Fruit fly (Drosophila melanogaster) whole organism, prepupa: ENCODE measurements around the gene CG14711.

ENCODE experiments used
- Blimp-1 ChIP-seq: fragments of 200-800 bp; sonication (Bioruptor generic); optimal IDR thresholded peaks from 3 replicates; lab custom pipeline; 2017; ENCODE audit warnings: missing biosample characterization, missing genetic modification characterization, mild to moderate bottlenecking, moderate library complexity, missing genetic modification reagents
- CG10631 ChIP-seq: fragments of 200-800 bp; sonication (Bioruptor generic); optimal IDR thresholded peaks from 2 replicates; lab custom pipeline; 2016; ENCODE audit warnings: missing biosample characterization, missing genetic modification characterization
- CG10669 ChIP-seq: fragments of 200-800 bp; sonication (Bioruptor generic); optimal IDR thresholded peaks from 3 replicates; lab custom pipeline; 2018; ENCODE audit warnings: missing biosample characterization, mild to moderate bottlenecking, missing genetic modification characterization, moderate library complexity
- CG11762 ChIP-seq: fragments of 200-800 bp; sonication (Bioruptor generic); optimal IDR thresholded peaks from 3 replicates; lab custom pipeline; 2016; ENCODE audit warnings: missing biosample characterization, missing genetic modification characterization; ENCODE audit not compliant: insufficient read depth
- CG11902 ChIP-seq: fragments of 200-800 bp; sonication (Bioruptor generic); optimal IDR thresholded peaks from 3 replicates; lab custom pipeline; 2016; ENCODE audit warnings: missing biosample characterization, missing genetic modification characterization
- CG15336 ChIP-seq: fragments of 200-800 bp; sonication (Bioruptor generic); IDR thresholded peaks from 2 replicates; pipeline ENCODE4 v1.3.6; 2022; ENCODE audit warnings: missing biosample characterization, missing genetic modification characterization
- CG1621 ChIP-seq: fragments of 200-800 bp; sonication (Bioruptor generic); optimal IDR thresholded peaks from 3 replicates; lab custom pipeline; 2018; ENCODE audit warnings: missing biosample characterization, mild to moderate bottlenecking, missing genetic modification characterization
- CG16779 ChIP-seq: fragments of 200-800 bp; sonication (Bioruptor generic); optimal IDR thresholded peaks from 3 replicates; lab custom pipeline; 2017; ENCODE audit warnings: missing biosample characterization, mild to moderate bottlenecking, missing genetic modification characterization
- CG3032 ChIP-seq: fragments of 200-800 bp; optimal IDR thresholded peaks from 2 replicates; lab custom pipeline; 2019; ENCODE audit warnings: missing biosample characterization, mild to moderate bottlenecking, missing genetic modification characterization, moderate library complexity
- CG32006 ChIP-seq: fragments of 200-800 bp; sonication (Bioruptor generic); optimal IDR thresholded peaks from 3 replicates; lab custom pipeline; 2017; ENCODE audit warnings: missing biosample characterization, mild to moderate bottlenecking, missing genetic modification characterization
- CG34406 ChIP-seq: fragments of 200-800 bp; sonication (Bioruptor generic); optimal IDR thresholded peaks from 3 replicates; lab custom pipeline; 2016; ENCODE audit warnings: missing biosample characterization, missing genetic modification characterization
- CG3919 ChIP-seq: fragments of 200-800 bp; sonication (Bioruptor generic); optimal IDR thresholded peaks from 3 replicates; lab custom pipeline; 2016; ENCODE audit warnings: missing biosample characterization, missing genetic modification characterization
- CG4318 ChIP-seq: fragments of 200-800 bp; sonication (Bioruptor generic); optimal IDR thresholded peaks from 3 replicates; lab custom pipeline; 2017; ENCODE audit warnings: missing biosample characterization, mild to moderate bottlenecking, missing genetic modification characterization
- CG6163 ChIP-seq: fragments of 200-800 bp; sonication (Bioruptor generic); IDR thresholded peaks from 3 replicates; pipeline ENCODE4 v1.3.6; 2022; ENCODE audit warnings: missing biosample characterization, missing genetic modification characterization
- CG6276 ChIP-seq: fragments of 200-800 bp; sonication (Bioruptor generic); optimal IDR thresholded peaks from 2 replicates; lab custom pipeline; 2017; ENCODE audit warnings: missing biosample characterization, mild to moderate bottlenecking, missing genetic modification characterization
- CG6792 ChIP-seq: fragments of 200-800 bp; sonication (Bioruptor generic); optimal IDR thresholded peaks from 3 replicates; lab custom pipeline; 2016; ENCODE audit warnings: missing biosample characterization, missing genetic modification characterization
- CG6808 ChIP-seq: fragments of 200-800 bp; sonication (Bioruptor generic); optimal IDR thresholded peaks from 3 replicates; lab custom pipeline; 2017; ENCODE audit warnings: missing biosample characterization, missing genetic modification characterization, mild to moderate bottlenecking, moderate library complexity, missing genetic modification reagents
- CG6854 ChIP-seq: fragments of 200-800 bp; sonication (Bioruptor generic); optimal IDR thresholded peaks from 2 replicates; lab custom pipeline; 2017; ENCODE audit warnings: missing biosample characterization, mild to moderate bottlenecking, missing genetic modification characterization
- CG7368 ChIP-seq: fragments of 200-800 bp; sonication (Bioruptor generic); optimal IDR thresholded peaks from 3 replicates; lab custom pipeline; 2016; ENCODE audit warnings: missing biosample characterization, missing genetic modification characterization
- CG8119 ChIP-seq: fragments of 200-800 bp; sonication (Bioruptor generic); IDR thresholded peaks from 3 replicates; pipeline ENCODE4 v1.3.6; 2022; ENCODE audit warnings: missing biosample characterization, missing genetic modification characterization
- CG8632 ChIP-seq: fragments of 200-800 bp; sonication (Bioruptor generic); optimal IDR thresholded peaks from 3 replicates; lab custom pipeline; 2016; ENCODE audit warnings: missing biosample characterization, missing genetic modification characterization
- CG9139 ChIP-seq: fragments of 200-800 bp; sonication (Bioruptor generic); optimal IDR thresholded peaks from 3 replicates; lab custom pipeline; 2017; ENCODE audit warnings: missing biosample characterization, mild to moderate bottlenecking, missing genetic modification characterization
- Eip75B ChIP-seq: fragments of 200-800 bp; sonication (Bioruptor generic); optimal IDR thresholded peaks from 3 replicates; lab custom pipeline; 2016; ENCODE audit warnings: missing biosample characterization, missing genetic modification characterization
- Eip78C ChIP-seq: fragments of 200-800 bp; sonication (Bioruptor generic); peaks from one replicate; lab custom pipeline; 2016; ENCODE audit warnings: missing biosample characterization, missing genetic modification characterization
- Eip93F ChIP-seq: fragments of 200-800 bp; sonication (Bioruptor generic); optimal IDR thresholded peaks from 2 replicates; lab custom pipeline; 2016; ENCODE audit warnings: missing biosample characterization, mild to moderate bottlenecking, missing genetic modification characterization
- Ets21C ChIP-seq: fragments of 200-800 bp; sonication (Bioruptor generic); optimal IDR thresholded peaks from 3 replicates; lab custom pipeline; 2016; ENCODE audit warnings: missing biosample characterization, missing genetic modification characterization
- Ets96B ChIP-seq: fragments of 200-800 bp; optimal IDR thresholded peaks from 2 replicates; lab custom pipeline; 2019; ENCODE audit warnings: missing biosample characterization, mild to moderate bottlenecking, missing genetic modification characterization, moderate library complexity
- Gug ChIP-seq: fragments of 200-800 bp; sonication (Bioruptor generic); IDR thresholded peaks from 2 replicates; pipeline ENCODE4 v1.3.6; 2022; ENCODE audit warnings: missing biosample characterization, missing genetic modification characterization
- Hr38 ChIP-seq: sonication (Bioruptor generic); optimal IDR thresholded peaks from 2 replicates; lab custom pipeline; 2016; ENCODE audit warnings: missing biosample characterization, missing genetic modification characterization
- Hr39 ChIP-seq: fragments of 200-800 bp; sonication (Bioruptor generic); optimal IDR thresholded peaks from 2 replicates; lab custom pipeline; 2016; ENCODE audit warnings: missing biosample characterization, missing genetic modification characterization
- Hr4 ChIP-seq: fragments of 200-800 bp; sonication (Bioruptor generic); optimal IDR thresholded peaks from 3 replicates; lab custom pipeline; 2016; ENCODE audit warnings: missing biosample characterization, missing genetic modification characterization
- Lpt ChIP-seq: fragments of 200-800 bp; sonication (Bioruptor generic); optimal IDR thresholded peaks from 3 replicates; lab custom pipeline; 2016; ENCODE audit warnings: missing biosample characterization, missing genetic modification characterization
- Met ChIP-seq: fragments of 200-800 bp; sonication (Bioruptor generic); optimal IDR thresholded peaks from 3 replicates; lab custom pipeline; 2016; ENCODE audit warnings: missing biosample characterization, missing genetic modification characterization
- OdsH ChIP-seq: fragments of 200-800 bp; sonication (Bioruptor generic); optimal IDR thresholded peaks from 3 replicates; lab custom pipeline; 2016; ENCODE audit warnings: missing biosample characterization, missing genetic modification characterization
- Smox ChIP-seq: fragments of 200-800 bp; sonication (Bioruptor generic); optimal IDR thresholded peaks from 3 replicates; lab custom pipeline; 2016; ENCODE audit warnings: missing biosample characterization, missing genetic modification characterization
- Sox102F ChIP-seq: fragments of 200-800 bp; sonication (Bioruptor generic); optimal IDR thresholded peaks from 2 replicates; lab custom pipeline; 2016; ENCODE audit warnings: missing biosample characterization, mild to moderate bottlenecking, missing genetic modification characterization
- Sox14 ChIP-seq: fragments of 200-800 bp; sonication (Bioruptor generic); optimal IDR thresholded peaks from 3 replicates; lab custom pipeline; 2016; ENCODE audit warnings: missing biosample characterization, missing genetic modification characterization
- achi ChIP-seq: fragments of 200-800 bp; sonication (Bioruptor generic); optimal IDR thresholded peaks from 3 replicates; lab custom pipeline; 2016; ENCODE audit warnings: missing biosample characterization, missing genetic modification characterization
- acj6 ChIP-seq: fragments of 200-800 bp; sonication (Bioruptor generic); optimal IDR thresholded peaks from 3 replicates; lab custom pipeline; 2016; ENCODE audit warnings: missing biosample characterization, missing genetic modification characterization
- cyc ChIP-seq: fragments of 200-800 bp; sonication (Bioruptor generic); optimal IDR thresholded peaks from 3 replicates; lab custom pipeline; 2016; ENCODE audit warnings: missing biosample characterization, missing genetic modification characterization
- dac ChIP-seq: fragments of 200-800 bp; sonication (Bioruptor generic); optimal IDR thresholded peaks from 2 replicates; lab custom pipeline; 2017; ENCODE audit warnings: missing biosample characterization, mild to moderate bottlenecking, missing genetic modification characterization
- dsx ChIP-seq: fragments of 200-800 bp; optimal IDR thresholded peaks from 3 replicates; lab custom pipeline; 2019; ENCODE audit warnings: missing biosample characterization, mild to moderate bottlenecking, missing genetic modification characterization, moderate library complexity; ENCODE audit not compliant: poor library complexity, severe bottlenecking
- esn ChIP-seq: fragments of 200-800 bp; sonication (Bioruptor generic); optimal IDR thresholded peaks from 2 replicates; lab custom pipeline; 2016; ENCODE audit warnings: missing biosample characterization, mild to moderate bottlenecking, missing genetic modification characterization, moderate library complexity
- fd85E ChIP-seq: fragments of 200-800 bp; sonication (Bioruptor generic); optimal IDR thresholded peaks from 3 replicates; lab custom pipeline; 2016; ENCODE audit warnings: missing biosample characterization, missing genetic modification characterization
- fkh ChIP-seq: fragments of 200-800 bp; sonication (Bioruptor generic); optimal IDR thresholded peaks from 3 replicates; lab custom pipeline; 2017; ENCODE audit warnings: missing biosample characterization, mild to moderate bottlenecking, missing genetic modification characterization, moderate library complexity
- lz ChIP-seq: fragments of 200-800 bp; sonication (Bioruptor generic); optimal IDR thresholded peaks from 3 replicates; lab custom pipeline; 2016; ENCODE audit warnings: missing biosample characterization, missing genetic modification characterization
- net ChIP-seq: fragments of 200-800 bp; sonication (Bioruptor generic); optimal IDR thresholded peaks from 3 replicates; lab custom pipeline; 2016; ENCODE audit warnings: missing biosample characterization, missing genetic modification characterization
- pdm3 ChIP-seq: fragments of 200-800 bp; sonication (Bioruptor generic); optimal IDR thresholded peaks from 3 replicates; lab custom pipeline; 2016; ENCODE audit warnings: missing biosample characterization, missing genetic modification characterization
- salr ChIP-seq, 2 experiments: fragments of 200-800 bp; sonication (Bioruptor generic); optimal IDR thresholded peaks; 3 replicates each; lab custom pipeline; 2016 to 2018; ENCODE audit warnings: missing biosample characterization in 2 of 2, missing genetic modification characterization in 2 of 2, mild to moderate bottlenecking in 1 of 2
- spab ChIP-seq: fragments of 200-800 bp; sonication (Bioruptor generic); optimal IDR thresholded peaks from 2 replicates; lab custom pipeline; 2017; ENCODE audit warnings: missing biosample characterization, mild to moderate bottlenecking, missing genetic modification characterization, missing genetic modification reagents
- svp ChIP-seq: fragments of 200-800 bp; sonication (Bioruptor generic); peaks from one replicate; lab custom pipeline; 2016; ENCODE audit warnings: missing biosample characterization, missing genetic modification characterization
- topi ChIP-seq: fragments of 200-800 bp; sonication (Bioruptor generic); optimal IDR thresholded peaks from 3 replicates; lab custom pipeline; 2016; ENCODE audit warnings: missing biosample characterization, missing genetic modification characterization
- vri ChIP-seq: fragments of 200-800 bp; sonication (Bioruptor generic); optimal IDR thresholded peaks from 3 replicates; lab custom pipeline; 2016; ENCODE audit warnings: missing biosample characterization, mild to moderate bottlenecking, missing genetic modification characterization

The CG14711 gene

DNA sequence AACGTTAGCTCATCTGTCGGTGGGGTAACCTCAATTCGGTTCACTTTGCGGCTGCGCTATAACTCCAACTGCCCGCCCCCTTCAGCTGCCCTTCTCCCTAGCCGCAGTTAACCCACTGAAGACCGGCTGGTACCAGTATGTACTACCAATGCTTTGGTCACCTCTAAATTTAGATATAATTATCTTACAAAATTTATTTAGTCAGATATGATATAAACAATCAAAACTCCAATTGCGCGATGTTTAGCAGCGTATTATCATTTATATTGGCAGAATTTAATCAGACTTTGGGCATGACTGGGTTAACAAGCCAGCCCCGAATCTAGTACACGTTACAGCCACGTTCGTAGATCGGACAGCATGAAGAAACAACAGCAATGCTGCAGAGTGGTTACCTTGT, 38.6 kb downstream of the CG14711 start:
- no peak for TF ChIP-seq CG6854
- no peak for TF ChIP-seq fkh (GFP tag; lab: Kevin White, UChicago)
- no peak for TF ChIP-seq CG16779 (tag; lab: Kevin White, UChicago)
- TF ChIP-seq CG6276 (GFP tag; lab: Kevin White, UChicago) = peak; percentile 53
- peak in 1 of 2 experiments; percentile 3 for TF ChIP-seq salr (GFP tag; optimal IDR thresholded peaks at IDR 0.05; lab: Kevin White, UChicago)
- TF ChIP-seq acj6 = peak; percentile 39
- peak; percentile 55 for TF ChIP-seq CG6808 (GFP tag; lab: Kevin White, UChicago)
- TF ChIP-seq CG9139 = no peak
- TF ChIP-seq Hr4 (GFP tag; lab: Kevin White, UChicago) = peak; percentile 60
- peak; percentile 66; the same call in 2 of the 3 replicates for TF ChIP-seq CG8119 (GFP tag; lab: Robert Waterston, UW)
- TF ChIP-seq Ets96B = peak; percentile 43
- TF ChIP-seq Blimp-1 = no peak
- no peak for TF ChIP-seq CG11762 (GFP tag; lab: Kevin White, UChicago)
- TF ChIP-seq cyc (GFP tag; lab: Kevin White, UChicago) = peak; percentile 8
- peak; percentile 52 for TF ChIP-seq achi (GFP tag; lab: Kevin White, UChicago)
- TF ChIP-seq Eip93F (GFP tag; lab: Kevin White, UChicago) = no peak
- TF ChIP-seq CG1621 (tag; lab: Kevin White, UChicago) = peak; percentile 21
- peak; percentile 43 for TF ChIP-seq CG10631 (GFP tag; lab: Kevin White, UChicago)
- peak; percentile 64; the same call in 2 of the 3 replicates for TF ChIP-seq CG6163 (GFP tag; lab: Robert Waterston, UW)
- peak; percentile 70 for TF ChIP-seq svp (GFP tag; lab: Kevin White, UChicago)
- TF ChIP-seq CG7368 (GFP tag; lab: Kevin White, UChicago) = no peak
- peak; percentile 59 for TF ChIP-seq pdm3
- peak; percentile 10 for TF ChIP-seq CG8632 (GFP tag; lab: Kevin White, UChicago)
- TF ChIP-seq Eip75B (GFP tag; lab: Kevin White, UChicago) = no peak
- TF ChIP-seq CG10669 = peak; percentile 57
- TF ChIP-seq Ets21C = no peak
- peak; percentile 64 for TF ChIP-seq CG32006 (GFP tag; lab: Kevin White, UChicago)
- peak; percentile 32 for TF ChIP-seq Met (GFP tag; lab: Kevin White, UChicago)
- peak; percentile 81 for TF ChIP-seq CG15336 (GFP tag; lab: Robert Waterston, UW)
- TF ChIP-seq CG3919 = peak; percentile 51
- peak; percentile 5 for TF ChIP-seq Sox102F (GFP tag; lab: Kevin White, UChicago)
- TF ChIP-seq CG3032 (tag; lab: Kevin White, UChicago) = peak; percentile 53
- TF ChIP-seq Hr38 (GFP tag; lab: Kevin White, UChicago) = no peak
- peak; percentile 55 for TF ChIP-seq dsx (GFP tag; lab: Kevin White, UChicago)
- peak; percentile 43 for TF ChIP-seq OdsH (GFP tag; lab: Kevin White, UChicago)
- peak; percentile 27 for TF ChIP-seq lz
- peak; percentile 6 for TF ChIP-seq topi (GFP tag; lab: Kevin White, UChicago)
- TF ChIP-seq fd85E = no peak
- TF ChIP-seq net (GFP tag; lab: Kevin White, UChicago) = peak; percentile 48
- TF ChIP-seq Gug (GFP tag; lab: Robert Waterston, UW) = peak; percentile 44
- peak; percentile 24 for TF ChIP-seq CG34406 (GFP tag; lab: Kevin White, UChicago)
- TF ChIP-seq CG6792 (GFP tag; lab: Kevin White, UChicago) = peak; percentile 32
- TF ChIP-seq CG11902 (GFP tag; lab: Kevin White, UChicago) = peak; percentile 0
- TF ChIP-seq Lpt (GFP tag; lab: Kevin White, UChicago) = peak; percentile 57
- TF ChIP-seq spab (GFP tag; lab: Kevin White, UChicago) = peak; percentile 41
- no peak for TF ChIP-seq vri (GFP tag; lab: Kevin White, UChicago)
- TF ChIP-seq Sox14 = peak; percentile 37
- peak; percentile 9 for TF ChIP-seq dac (GFP tag; lab: Kevin White, UChicago)
- no peak for TF ChIP-seq esn (GFP tag; lab: Kevin White, UChicago)
- TF ChIP-seq Eip78C = peak; percentile 91
- TF ChIP-seq Hr39 = no peak
- no peak for TF ChIP-seq Smox (GFP tag; lab: Kevin White, UChicago)
- peak; percentile 34 for TF ChIP-seq CG4318 (GFP tag; lab: Kevin White, UChicago)
